Worm (Caenorhabditis elegans) whole organism, young adult: ENCODE data around the gene F55C9.5.

Experiments used
- B0019.2 ChIP-seq: fragments of 200-800 bp; sonication (Bioruptor generic); conservative IDR thresholded peaks from 2 replicates; pipeline ENCODE4 v1.3.6; 2022; ENCODE audit warnings: missing genetic modification reagents, missing genetic modification characterization, missing compliant biosample characterization
- B0261.1 ChIP-seq: sonication (generic microtip); optimal IDR thresholded peaks from 2 replicates; lab custom pipeline; 2016; ENCODE audit warnings: mild to moderate bottlenecking, missing genetic modification characterization, moderate library complexity, missing compliant biosample characterization
- B0336.3 ChIP-seq: fragments of 200-800 bp; sonication (Bioruptor generic); IDR thresholded peaks from 2 replicates; pipeline ENCODE4 v1.3.6; 2022; ENCODE audit warnings: missing genetic modification characterization, missing compliant biosample characterization
- C17E4.6 ChIP-seq: fragments of 200-800 bp; sonication (Bioruptor generic); IDR thresholded peaks from 2 replicates; pipeline ENCODE4 v1.3.6; 2022; ENCODE audit warnings: missing genetic modification reagents, missing genetic modification characterization, missing compliant biosample characterization
- F57A8.1 ChIP-seq: fragments of 200-800 bp; sonication (Bioruptor generic); optimal IDR thresholded peaks from 2 replicates; lab custom pipeline; 2018; ENCODE audit warnings: mild to moderate bottlenecking, missing genetic modification characterization, moderate library complexity, missing compliant biosample characterization
- T07F8.4 ChIP-seq: sonication (generic microtip); optimal IDR thresholded peaks from 2 replicates; lab custom pipeline; 2016; ENCODE audit warnings: mild to moderate bottlenecking, missing genetic modification characterization, moderate library complexity, missing compliant biosample characterization
- T26A5.8 ChIP-seq: sonication (generic microtip); optimal IDR thresholded peaks from 2 replicates; lab custom pipeline; 2016; ENCODE audit warnings: missing genetic modification characterization, missing compliant biosample characterization
- ZK185.1 ChIP-seq: sonication (generic microtip); optimal IDR thresholded peaks from 2 replicates; lab custom pipeline; 2016; ENCODE audit warnings: mild to moderate bottlenecking, missing genetic modification characterization, missing compliant biosample characterization; ENCODE audit not compliant: poor library complexity, severe bottlenecking
- athp-1 ChIP-seq: sonication (generic microtip); optimal IDR thresholded peaks from 2 replicates; lab custom pipeline; 2017; ENCODE audit warnings: mild to moderate bottlenecking, missing genetic modification characterization, missing compliant biosample characterization
- attf-5 ChIP-seq: fragments of 200-800 bp; sonication (Bioruptor generic); optimal IDR thresholded peaks from 2 replicates; lab custom pipeline; 2018; ENCODE audit warnings: mild to moderate bottlenecking, missing genetic modification characterization, missing compliant biosample characterization
- attf-6 ChIP-seq: fragments of 200-800 bp; sonication (Bioruptor generic); IDR thresholded peaks from 2 replicates; pipeline ENCODE4 v1.3.6; 2022; ENCODE audit warnings: missing genetic modification reagents, missing genetic modification characterization, missing compliant biosample characterization
- bed-2 ChIP-seq: fragments of 200-800 bp; sonication (Bioruptor generic); IDR thresholded peaks from 2 replicates; pipeline ENCODE4 v1.3.6; 2022; ENCODE audit warnings: missing genetic modification reagents, missing genetic modification characterization, missing compliant biosample characterization
- cebp-1 ChIP-seq, 2 experiments: fragments of 200-800 bp in 1 of 2; sonication (Bioruptor generic) in 1 of 2; sonication (generic microtip) in 1 of 2; IDR thresholded peaks in 1 of 2; optimal IDR thresholded peaks in 1 of 2; 2 replicates each; pipeline versions ENCODE4 v1.3.6 to Lab custom; 2017 to 2022; ENCODE audit warnings: missing compliant biosample characterization in 2 of 2, missing genetic modification characterization in 2 of 2, mild to moderate bottlenecking in 1 of 2, missing genetic modification reagents in 1 of 2, moderate library complexity in 1 of 2
- ceh-27 ChIP-seq: fragments of 200-800 bp; sonication (Bioruptor generic); optimal IDR thresholded peaks from 2 replicates; lab custom pipeline; 2018; ENCODE audit warnings: mild to moderate bottlenecking, missing genetic modification characterization, moderate library complexity, missing compliant biosample characterization
- ceh-91 ChIP-seq: fragments of 200-800 bp; sonication (Bioruptor generic); IDR thresholded peaks from 2 replicates; pipeline ENCODE4 v1.3.6; 2022; ENCODE audit warnings: missing genetic modification reagents, missing genetic modification characterization, missing compliant biosample characterization
- chd-7 ChIP-seq: sonication (generic microtip); optimal IDR thresholded peaks from 2 replicates; lab custom pipeline; 2016; ENCODE audit warnings: mild to moderate bottlenecking, missing genetic modification characterization, moderate library complexity, missing compliant biosample characterization
- die-1 ChIP-seq: sonication (generic microtip); optimal IDR thresholded peaks from 2 replicates; lab custom pipeline; 2016; ENCODE audit warnings: missing genotype, mild to moderate bottlenecking, missing genetic modification characterization, missing compliant biosample characterization
- dpff-1 ChIP-seq: sonication (generic microtip); optimal IDR thresholded peaks from 2 replicates; lab custom pipeline; 2017; ENCODE audit warnings: mild to moderate bottlenecking, missing genetic modification characterization, missing compliant biosample characterization
- ekl-4 ChIP-seq: fragments of 200-800 bp; sonication (Bioruptor generic); IDR thresholded peaks from 2 replicates; pipeline ENCODE4 v1.3.6; 2022; ENCODE audit warnings: missing genetic modification reagents, missing genetic modification characterization, missing compliant biosample characterization
- hlh-12 ChIP-seq: sonication (generic microtip); optimal IDR thresholded peaks from 2 replicates; lab custom pipeline; 2016; ENCODE audit warnings: missing genetic modification characterization, missing compliant biosample characterization
- hlh-26 ChIP-seq: fragments of 200-800 bp; sonication (Bioruptor generic); conservative IDR thresholded peaks from 2 replicates; pipeline ENCODE4 v1.3.6; 2022; ENCODE audit warnings: missing genetic modification reagents, missing genetic modification characterization, missing compliant biosample characterization
- hsf-1 ChIP-seq: fragments of 200-800 bp; sonication (Bioruptor generic); IDR thresholded peaks from 2 replicates; pipeline ENCODE4 v1.3.6; 2022; ENCODE audit warnings: missing genetic modification reagents, missing genetic modification characterization, missing compliant biosample characterization
- lag-1 ChIP-seq: fragments of 200-800 bp; sonication (Bioruptor generic); IDR thresholded peaks from 2 replicates; pipeline ENCODE4 v1.3.6; 2022; ENCODE audit warnings: missing genetic modification reagents, missing genetic modification characterization, missing compliant biosample characterization
- lin-54 ChIP-seq: fragments of 200-800 bp; sonication (Bioruptor generic); optimal IDR thresholded peaks from 2 replicates; lab custom pipeline; 2018; ENCODE audit warnings: mild to moderate bottlenecking, missing genetic modification characterization, missing compliant biosample characterization
- madf-6 ChIP-seq: fragments of 200-800 bp; sonication (Bioruptor generic); IDR thresholded peaks from 2 replicates; pipeline ENCODE4 v1.3.6; 2022; ENCODE audit warnings: missing genetic modification reagents, missing genetic modification characterization, missing compliant biosample characterization
- mel-28 ChIP-seq: sonication (generic microtip); optimal IDR thresholded peaks from 2 replicates; lab custom pipeline; 2016; ENCODE audit warnings: borderline replicate concordance, mild to moderate bottlenecking, missing genetic modification characterization, missing compliant biosample characterization
- nfya-1 ChIP-seq: sonication (generic microtip); optimal IDR thresholded peaks from 2 replicates; lab custom pipeline; 2017; ENCODE audit warnings: antibody characterized with exemption, missing compliant biosample characterization, missing genetic modification characterization, borderline replicate concordance; ENCODE audit not compliant: insufficient read depth
- nfya-2 ChIP-seq: fragments of 200-800 bp; sonication (Bioruptor generic); IDR thresholded peaks from 2 replicates; pipeline ENCODE4 v1.3.6; 2022; ENCODE audit warnings: missing genetic modification reagents, missing genetic modification characterization, missing compliant biosample characterization
- nhr-27 ChIP-seq: fragments of 200-800 bp; sonication (Bioruptor generic); optimal IDR thresholded peaks from 2 replicates; lab custom pipeline; 2018; ENCODE audit warnings: mild to moderate bottlenecking, missing genetic modification characterization, moderate library complexity, missing compliant biosample characterization
- rpc-1 ChIP-seq, 2 experiments: fragments of 150-350 bp in 1 of 2; sonication (generic microtip) in 1 of 2; optimal IDR thresholded peaks; 2 replicates each; lab custom pipeline; 2014 to 2018; ENCODE audit warnings: missing biosample characterization in 1 of 2, missing genetic modification characterization in 1 of 2, missing genetic modification reagents in 1 of 2, missing genotype in 1 of 2
- snpc-1.1 ChIP-seq: sonication (generic microtip); optimal IDR thresholded peaks from 2 replicates; lab custom pipeline; 2017; ENCODE audit warnings: missing genetic modification characterization, mild to moderate bottlenecking, missing compliant biosample characterization, antibody characterized with exemption, moderate library complexity, missing genotype, missing genetic modification reagents; ENCODE audit not compliant: insufficient read depth
- snpc-3.4 ChIP-seq: sonication (generic microtip); optimal IDR thresholded peaks from 2 replicates; lab custom pipeline; 2017; ENCODE audit warnings: missing genetic modification characterization, mild to moderate bottlenecking, missing compliant biosample characterization, antibody characterized with exemption, moderate library complexity, missing genotype, missing genetic modification reagents
- tbp1 ChIP-seq: fragments of 200-800 bp; sonication (Bioruptor generic); optimal IDR thresholded peaks from 2 replicates; lab custom pipeline; 2018; ENCODE audit warnings: mild to moderate bottlenecking, missing genetic modification characterization, missing compliant biosample characterization
- unc-130 ChIP-seq: sonication (generic microtip); optimal IDR thresholded peaks from 2 replicates; lab custom pipeline; 2016; ENCODE audit warnings: missing genetic modification reagents, missing genetic modification characterization, missing compliant biosample characterization
- zfh-2 ChIP-seq: fragments of 200-800 bp; sonication (Bioruptor generic); conservative IDR thresholded peaks from 2 replicates; pipeline ENCODE4 v1.3.6; 2022; ENCODE audit warnings: missing genetic modification reagents, missing genetic modification characterization, missing compliant biosample characterization

F55C9.5 gene

DNA sequence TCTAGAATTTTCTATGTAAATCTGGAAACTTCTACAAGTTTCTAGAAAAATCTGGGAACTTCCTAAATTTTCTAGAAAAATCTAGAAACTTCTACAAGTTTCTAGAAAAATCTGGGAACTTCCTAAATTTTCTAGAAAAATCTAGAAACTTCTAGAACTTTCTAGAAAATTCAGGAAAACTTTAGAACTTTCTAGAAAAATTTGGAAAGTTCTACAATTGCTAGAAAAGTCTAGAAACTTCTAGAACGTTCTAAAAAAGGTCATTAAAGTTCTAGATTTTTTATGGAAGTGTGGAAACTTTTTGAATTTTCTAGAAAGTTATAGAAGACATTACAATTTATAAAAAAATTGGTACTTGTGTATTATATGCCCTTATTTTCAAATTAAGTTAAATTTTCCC lies at the start of gene F55C9.5:
TSS of gene F55C9.5 (minus strand) at position 101 of the 400 bp plus-strand sequence.
- TF ChIP-seq rpc-1 (optimal IDR thresholded peaks at IDR 0.05; lab: Kevin White, UChicago) (peak; percentile 12), rpc-1 (tag; optimal IDR thresholded peaks at IDR 0.05; lab: Kevin White, UChicago) (no peak), bed-2 (no peak), ZK185.1 (no peak), ceh-91 (GFP tag; lab: Robert Waterston, UW) (no peak), nhr-27 (tag; lab: Kevin White, UChicago) (no peak), B0336.3 (no peak), unc-130 (GFP tag; lab: Kevin White, UChicago) (no peak), athp-1 (tag; lab: Kevin White, UChicago) (no peak), hsf-1 (GFP tag; lab: Robert Waterston, UW) (peak; percentile 81), attf-5 (no peak), ceh-27 (GFP tag; lab: Kevin White, UChicago) (no peak), nfya-2 (GFP tag; lab: Robert Waterston, UW) (no peak), snpc-3.4 (tag; lab: Kevin White, UChicago) (no peak), F57A8.1 (no peak), ekl-4 (no peak), B0019.2 (GFP tag; lab: Robert Waterston, UW) (no peak), T26A5.8 (no peak)
- TF ChIP-seq, all 124 proteins: peak for 2

- TF ChIP-seq lag-1 (GFP tag; lab: Robert Waterston, UW): no peak
- no peak for TF ChIP-seq nfya-1 (tag; lab: Kevin White, UChicago)
- TF ChIP-seq lin-54 (GFP tag; lab: Kevin White, UChicago): no peak
- TF ChIP-seq tbp1 (GFP tag; lab: Kevin White, UChicago): no peak
- TF ChIP-seq mel-28 (tag; lab: Kevin White, UChicago): no peak
- no peak for TF ChIP-seq die-1 (tag; lab: Kevin White, UChicago)
- no peak for TF ChIP-seq hlh-12 (tag; lab: Kevin White, UChicago)
- no peak for TF ChIP-seq snpc-1.1
- TF ChIP-seq attf-6 (GFP tag; lab: Robert Waterston, UW): no peak
- TF ChIP-seq B0261.1: no peak
- TF ChIP-seq hlh-26: no peak
- no peak for TF ChIP-seq C17E4.6 (GFP tag; lab: Robert Waterston, UW)
- TF ChIP-seq dpff-1 (tag; lab: Kevin White, UChicago): no peak
- no peak for TF ChIP-seq madf-6
- no peak for TF ChIP-seq zfh-2 (GFP tag; lab: Robert Waterston, UW)
- TF ChIP-seq athp-1 (tag; lab: Kevin White, UChicago): no peak
- no peak for TF ChIP-seq chd-7 (tag; lab: Kevin White, UChicago)
Observed at ce11 chrV:19337333-19337732, 44.4 kb upstream of the F55C9.5 start.

DNA sequence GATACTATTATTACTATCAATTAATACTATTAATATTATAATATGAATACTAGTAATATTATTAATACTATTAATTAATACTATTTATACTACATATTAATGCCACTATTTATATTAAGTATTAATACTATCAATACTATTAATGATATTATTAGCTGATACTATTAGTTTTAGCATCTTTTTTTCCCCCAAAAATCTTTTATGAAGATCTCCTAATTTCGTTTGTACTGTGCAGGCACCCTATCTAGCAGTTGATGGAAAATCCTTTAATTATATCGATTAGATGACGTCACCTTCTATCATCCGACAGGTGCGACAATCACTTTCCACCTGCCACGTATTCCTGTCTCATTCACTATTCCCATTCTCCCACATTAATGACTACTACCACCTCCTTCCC lies 36.3 kb upstream of the F55C9.5 start, which contains the start of gene fbxb-65:
TSS of gene fbxb-65 (plus strand) at position 301 of the 400 bp plus-strand sequence.
- TF ChIP-seq cebp-1 (GFP tag; IDR thresholded peaks at IDR 0.05; lab: Robert Waterston, UW) (no peak), cebp-1 (tag; optimal IDR thresholded peaks at IDR 0.05; lab: Kevin White, UChicago) (no peak), unc-130 (GFP tag; lab: Kevin White, UChicago) (no peak), T07F8.4 (tag; lab: Kevin White, UChicago) (no peak)
